Worm (Caenorhabditis elegans) whole organism, L1 larva: Measurements from ENCODE around the gene mdf-1.

Source experiments
- C16A3.4 ChIP-seq: fragments of 150-350 bp; optimal IDR thresholded peaks from 2 replicates; lab custom pipeline; 2014; ENCODE audit warnings: missing biosample characterization, missing genetic modification characterization
- C34B4.2 ChIP-seq: sonication (generic microtip); optimal IDR thresholded peaks from 2 replicates; lab custom pipeline; 2017; ENCODE audit warnings: mild to moderate bottlenecking, missing genetic modification characterization, missing compliant biosample characterization
- F16B12.6 ChIP-seq: fragments of 150-350 bp; optimal IDR thresholded peaks from 2 replicates; lab custom pipeline; 2014; ENCODE audit warnings: missing biosample characterization, missing genetic modification characterization
- Y116A8C.19 ChIP-seq: sonication (generic microtip); optimal IDR thresholded peaks from 2 replicates; lab custom pipeline; 2016; ENCODE audit warnings: missing compliant biosample characterization, missing genetic modification characterization, borderline replicate concordance
- ama-1 ChIP-seq: fragments of 150-350 bp; optimal IDR thresholded peaks from 2 replicates; lab custom pipeline; 2014
- blmp-1 ChIP-seq: fragments of 150-350 bp; optimal IDR thresholded peaks from 2 replicates; lab custom pipeline; 2014; ENCODE audit warnings: missing biosample characterization, missing genetic modification characterization
- ceh-8 ChIP-seq: fragments of 200-800 bp; sonication (Bioruptor generic); optimal IDR thresholded peaks from 2 replicates; lab custom pipeline; 2018; ENCODE audit warnings: mild to moderate bottlenecking, missing genetic modification characterization, moderate library complexity, missing compliant biosample characterization
- ceh-82 ChIP-seq, 3 experiments: fragments of 150-350 bp in 1 of 3; sonication (generic microtip) in 2 of 3; optimal IDR thresholded peaks; 2 replicates each; lab custom pipeline; 2014 to 2017; ENCODE audit warnings: missing biosample characterization in 3 of 3, missing genetic modification characterization in 3 of 3
- ceh-90 ChIP-seq: sonication (generic microtip); optimal IDR thresholded peaks from 2 replicates; lab custom pipeline; 2016; ENCODE audit warnings: missing genetic modification characterization, missing compliant biosample characterization
- ces-1 ChIP-seq: fragments of 150-350 bp; optimal IDR thresholded peaks from 2 replicates; lab custom pipeline; 2014; ENCODE audit warnings: missing biosample characterization, missing genetic modification reagents, missing genetic modification characterization
- egl-13 ChIP-seq: sonication (generic microtip); optimal IDR thresholded peaks from 2 replicates; lab custom pipeline; 2016; ENCODE audit warnings: missing genotype, missing genetic modification reagents, missing genetic modification characterization, missing compliant biosample characterization
- egl-27 ChIP-seq, 2 experiments: fragments of 150-350 bp in 1 of 2; sonication (generic microtip); optimal IDR thresholded peaks; 3 replicates each; lab custom pipeline; 2017 to 2018; ENCODE audit warnings: missing biosample characterization in 2 of 2, missing genetic modification characterization in 2 of 2, missing genetic modification reagents in 2 of 2
- elt-2 ChIP-seq: sonication (generic microtip); optimal IDR thresholded peaks from 2 replicates; lab custom pipeline; 2016; ENCODE audit warnings: missing genetic modification characterization, mild to moderate bottlenecking, inconsistent platforms, missing compliant biosample characterization, missing genetic modification reagents
- elt-3 ChIP-seq, 6 experiments: fragments of 150-350 bp in 1 of 6; sonication (generic microtip); optimal IDR thresholded peaks; 2 replicates each; lab custom pipeline; 2017 to 2018; ENCODE audit warnings: missing biosample characterization in 6 of 6, missing genetic modification characterization in 6 of 6, inconsistent platforms in 1 of 6
- fkh-4 ChIP-seq: sonication (generic microtip); optimal IDR thresholded peaks from 2 replicates; lab custom pipeline; 2016; ENCODE audit warnings: missing compliant biosample characterization, missing genetic modification characterization, borderline replicate concordance
- fkh-8 ChIP-seq: sonication (generic microtip); optimal IDR thresholded peaks from 2 replicates; lab custom pipeline; 2016; ENCODE audit warnings: mild to moderate bottlenecking, missing genetic modification characterization, missing compliant biosample characterization
- fos-1 ChIP-seq: fragments of 150-350 bp; optimal IDR thresholded peaks from 2 replicates; lab custom pipeline; 2014; ENCODE audit warnings: missing biosample characterization, missing genetic modification characterization
- hlh-17 ChIP-seq: fragments of 200-800 bp; sonication (Bioruptor generic); optimal IDR thresholded peaks from 2 replicates; lab custom pipeline; 2018; ENCODE audit warnings: missing genetic modification characterization, mild to moderate bottlenecking, missing compliant biosample characterization, moderate library complexity, borderline replicate concordance
- hlh-4 ChIP-seq: sonication (generic microtip); optimal IDR thresholded peaks from 2 replicates; lab custom pipeline; 2016; ENCODE audit warnings: mild to moderate bottlenecking, missing genetic modification characterization, missing compliant biosample characterization
- irx-1 ChIP-seq: sonication (generic microtip); optimal IDR thresholded peaks from 2 replicates; lab custom pipeline; 2016; ENCODE audit warnings: missing genetic modification characterization, missing compliant biosample characterization
- isw-1 ChIP-seq: fragments of 200-800 bp; sonication (Bioruptor generic); IDR thresholded peaks from 2 replicates; pipeline ENCODE4 v1.3.6; 2022; ENCODE audit warnings: missing genetic modification characterization, missing compliant biosample characterization
- lin-15B ChIP-seq: fragments of 150-350 bp; sonication (generic microtip); optimal IDR thresholded peaks from 3 replicates; lab custom pipeline; 2014; ENCODE audit warnings: missing biosample characterization, missing genetic modification characterization
- lin-35 ChIP-seq, 2 experiments: fragments of 150-350 bp; optimal IDR thresholded peaks; 2 replicates each; lab custom pipeline; 2014; ENCODE audit warnings: missing biosample characterization in 2 of 2, missing genetic modification characterization in 2 of 2, missing genetic modification reagents in 2 of 2
- lir-3 ChIP-seq: sonication (generic microtip); optimal IDR thresholded peaks from 2 replicates; lab custom pipeline; 2016; ENCODE audit warnings: mild to moderate bottlenecking, missing genetic modification characterization, moderate library complexity, missing compliant biosample characterization; ENCODE audit not compliant: poor library complexity
- lsy-2 ChIP-seq, 2 experiments: fragments of 150-350 bp; optimal IDR thresholded peaks; 2 replicates each; lab custom pipeline; 2014; ENCODE audit warnings: missing biosample characterization in 2 of 2, missing genetic modification characterization in 2 of 2
- mab-9 ChIP-seq: fragments of 200-800 bp; sonication (Bioruptor generic); IDR thresholded peaks from 2 replicates; pipeline ENCODE4 v1.3.6; 2022; ENCODE audit warnings: missing genetic modification reagents, missing genetic modification characterization, missing compliant biosample characterization
- mdl-1 ChIP-seq, 2 experiments: fragments of 150-350 bp; optimal IDR thresholded peaks; 2 replicates each; lab custom pipeline; 2014 to 2017; ENCODE audit warnings: missing biosample characterization in 2 of 2, missing genetic modification characterization in 2 of 2, inconsistent platforms in 1 of 2
- mef-2 ChIP-seq: fragments of 150-350 bp; optimal IDR thresholded peaks from 2 replicates; lab custom pipeline; 2014; ENCODE audit warnings: missing biosample characterization, missing genetic modification characterization
- mep-1 ChIP-seq: fragments of 150-350 bp; optimal IDR thresholded peaks from 2 replicates; lab custom pipeline; 2014; ENCODE audit warnings: missing biosample characterization, missing genetic modification characterization
- nhr-12 ChIP-seq: sonication (generic microtip); optimal IDR thresholded peaks from 2 replicates; lab custom pipeline; 2017; ENCODE audit warnings: missing biosample characterization, missing genetic modification characterization
- nhr-19 ChIP-seq: fragments of 200-800 bp; sonication (Bioruptor generic); conservative IDR thresholded peaks from 2 replicates; pipeline ENCODE4 v1.3.6; 2022; ENCODE audit warnings: missing genetic modification characterization, missing compliant biosample characterization
- nhr-20 ChIP-seq: sonication (generic microtip); optimal IDR thresholded peaks from 2 replicates; lab custom pipeline; 2016; ENCODE audit warnings: mild to moderate bottlenecking, missing genetic modification characterization, missing compliant biosample characterization
- nhr-237 ChIP-seq: fragments of 150-350 bp; optimal IDR thresholded peaks from 2 replicates; lab custom pipeline; 2014; ENCODE audit warnings: missing biosample characterization, missing genetic modification characterization
- nhr-28 ChIP-seq: fragments of 150-350 bp; optimal IDR thresholded peaks from 2 replicates; lab custom pipeline; 2014; ENCODE audit warnings: missing biosample characterization, missing genetic modification characterization
- nhr-84 ChIP-seq: sonication (generic microtip); optimal IDR thresholded peaks from 2 replicates; lab custom pipeline; 2017; ENCODE audit warnings: missing biosample characterization, missing genetic modification characterization
- nhr-85 ChIP-seq: sonication (generic microtip); peaks from one replicate; lab custom pipeline; 2016; ENCODE audit warnings: missing genetic modification characterization, inconsistent platforms, missing compliant biosample characterization
- nhr-90 ChIP-seq: sonication (generic microtip); optimal IDR thresholded peaks from 2 replicates; lab custom pipeline; 2016; ENCODE audit warnings: mild to moderate bottlenecking, missing genetic modification characterization, missing compliant biosample characterization; ENCODE audit not compliant: poor library complexity
- pag-3 ChIP-seq: sonication (generic microtip); optimal IDR thresholded peaks from 2 replicates; lab custom pipeline; 2017; ENCODE audit warnings: missing genetic modification characterization, mild to moderate bottlenecking, missing compliant biosample characterization, antibody characterized with exemption, borderline replicate concordance; ENCODE audit not compliant: insufficient read depth
- pax-3 ChIP-seq: fragments of 200-800 bp; sonication (Bioruptor generic); optimal IDR thresholded peaks from 2 replicates; lab custom pipeline; 2018; ENCODE audit warnings: mild to moderate bottlenecking, missing genetic modification characterization, moderate library complexity, missing compliant biosample characterization
- skn-1 ChIP-seq: fragments of 150-350 bp; optimal IDR thresholded peaks from 2 replicates; lab custom pipeline; 2014; ENCODE audit warnings: missing biosample characterization, missing genetic modification characterization
- snu-23 ChIP-seq: sonication (generic microtip); optimal IDR thresholded peaks from 2 replicates; lab custom pipeline; 2016; ENCODE audit warnings: missing genetic modification characterization, missing compliant biosample characterization
- sptf-1 ChIP-seq: fragments of 150-350 bp; optimal IDR thresholded peaks from 2 replicates; lab custom pipeline; 2014; ENCODE audit warnings: missing biosample characterization, missing genetic modification characterization
- sup-37 ChIP-seq: fragments of 200-800 bp; sonication (Bioruptor generic); optimal IDR thresholded peaks from 2 replicates; lab custom pipeline; 2018; ENCODE audit warnings: mild to moderate bottlenecking, missing genetic modification characterization, missing compliant biosample characterization
- unc-30 ChIP-seq: sonication (generic microtip); optimal IDR thresholded peaks from 2 replicates; lab custom pipeline; 2017; ENCODE audit warnings: missing biosample characterization, missing genetic modification characterization
- unc-62 ChIP-seq: fragments of 150-350 bp; optimal IDR thresholded peaks from 2 replicates; lab custom pipeline; 2014; ENCODE audit warnings: missing biosample characterization, missing genetic modification reagents, missing genetic modification characterization
- unc-86 ChIP-seq: sonication (generic microtip); optimal IDR thresholded peaks from 2 replicates; lab custom pipeline; 2016; ENCODE audit warnings: missing genetic modification characterization, missing compliant biosample characterization
- unc-98 ChIP-seq: fragments of 200-800 bp; sonication (Bioruptor generic); IDR thresholded peaks from 2 replicates; pipeline ENCODE4 v1.3.6; 2022; ENCODE audit warnings: missing genetic modification characterization, missing compliant biosample characterization
- vab-15 ChIP-seq: sonication (generic microtip); optimal IDR thresholded peaks from 2 replicates; lab custom pipeline; 2017; ENCODE audit warnings: missing genotype, mild to moderate bottlenecking, missing genetic modification characterization, missing compliant biosample characterization
- xbp-1 ChIP-seq: sonication (generic microtip); optimal IDR thresholded peaks from 2 replicates; lab custom pipeline; 2016; ENCODE audit warnings: missing genetic modification characterization, missing compliant biosample characterization
- zag-1 ChIP-seq: fragments of 150-350 bp; optimal IDR thresholded peaks from 2 replicates; lab custom pipeline; 2014; ENCODE audit warnings: missing biosample characterization, missing genetic modification characterization
- zip-4 ChIP-seq: fragments of 200-800 bp; sonication (Bioruptor generic); optimal IDR thresholded peaks from 2 replicates; lab custom pipeline; 2018; ENCODE audit warnings: mild to moderate bottlenecking, missing genetic modification characterization, moderate library complexity, missing compliant biosample characterization
- ztf-11 ChIP-seq, 2 experiments: sonication (generic microtip); optimal IDR thresholded peaks; 2 replicates each; lab custom pipeline; 2016 to 2017; ENCODE audit warnings: missing genetic modification characterization in 2 of 2, missing biosample characterization in 1 of 2, missing compliant biosample characterization in 1 of 2
- ztf-4 ChIP-seq: fragments of 150-350 bp; optimal IDR thresholded peaks from 2 replicates; lab custom pipeline; 2014; ENCODE audit warnings: missing biosample characterization, missing genetic modification characterization

mdf-1 gene

ce11 chrV:9550313-9550712 is 6.3 kb upstream of the mdf-1 start, which contains the start of gene ehbp-1 (continued):
- TF ChIP-seq snu-23 (GFP tag; lab: Kevin White, UChicago) (peak; percentile 1), lin-15B (tag; lab: Kevin White, UChicago) (no peak), nhr-237 (tag; lab: Kevin White, UChicago) (no peak), pax-3 (tag; lab: Kevin White, UChicago) (no peak), fkh-8 (tag; lab: Kevin White, UChicago) (no peak), elt-2 (tag; lab: Kevin White, UChicago) (no peak), zip-4 (no peak), nhr-20 (tag; lab: Kevin White, UChicago) (no peak), C16A3.4 (tag; lab: Kevin White, UChicago) (no peak), sptf-1 (tag; lab: Kevin White, UChicago) (no peak), mdl-1 (tag; optimal IDR thresholded peaks at IDR 0.05; lab: Kevin White, UChicago) (no peak), irx-1 (tag; lab: Kevin White, UChicago) (no peak), C34B4.2 (tag; lab: Kevin White, UChicago) (no peak), F16B12.6 (tag; lab: Kevin White, UChicago) (no peak), pag-3 (tag; lab: Kevin White, UChicago) (no peak), lsy-2 (tag; optimal IDR thresholded peaks at IDR 0.05; lab: Kevin White, UChicago) (no peak), nhr-90 (tag; lab: Kevin White, UChicago) (no peak), vab-15 (tag; lab: Kevin White, UChicago) (no peak), unc-62 (GFP tag; lab: Kevin White, UChicago) (no peak), egl-13 (tag; lab: Kevin White, UChicago) (peak; percentile 18), nhr-84 (no peak), xbp-1 (no peak), unc-98 (GFP tag; lab: Robert Waterston, UW) (no peak), nhr-19 (no peak), isw-1 (GFP tag; lab: Robert Waterston, UW) (no peak), hlh-17 (GFP tag; lab: Kevin White, UChicago) (no peak), nhr-85 (tag; lab: Kevin White, UChicago) (no peak), ztf-11 (tag; optimal IDR thresholded peaks at IDR 0.05; lab: Kevin White, UChicago) (no peak), ceh-8 (GFP tag; lab: Kevin White, UChicago) (no peak), zag-1 (tag; lab: Kevin White, UChicago) (no peak), blmp-1 (tag; lab: Kevin White, UChicago) (peak; percentile 67), nhr-12 (tag; lab: Kevin White, UChicago) (no peak), mab-9 (GFP tag; lab: Robert Waterston, UW) (no peak), ces-1 (GFP tag; lab: Kevin White, UChicago) (no peak), sup-37 (no peak), ceh-90 (tag; lab: Kevin White, UChicago) (no peak), fkh-4 (tag; lab: Kevin White, UChicago) (no peak), fos-1 (tag; lab: Kevin White, UChicago) (no peak)

ce11 chrV:9549459-9549858 is 5.4 kb upstream of the mdf-1 start, which contains the start of gene nstp-10:
nstp-10 (minus strand) TSS chrV:9549836.
- TF ChIP-seq nhr-28 (tag; lab: Kevin White, UChicago) (no peak), ztf-4 (no peak), unc-30 (tag; lab: Kevin White, UChicago) (no peak), zip-4 (no peak), elt-3 (tag; optimal IDR thresholded peaks at IDR 0.05; lab: Kevin White, UChicago) (no peak), egl-27 (tag; optimal IDR thresholded peaks at IDR 0.05; lab: Kevin White, UChicago) (no peak), unc-86 (tag; lab: Kevin White, UChicago) (peak; percentile 35), lir-3 (tag; lab: Kevin White, UChicago) (no peak), lin-35 (GFP tag; optimal IDR thresholded peaks at IDR 0.05; lab: Kevin White, UChicago) (peak; percentile 57 to 69), Y116A8C.19 (tag; lab: Kevin White, UChicago) (no peak), hlh-17 (GFP tag; lab: Kevin White, UChicago) (no peak), fos-1 (tag; lab: Kevin White, UChicago) (peak; percentile 12), mef-2 (no peak), ceh-82 (tag; optimal IDR thresholded peaks at IDR 0.05; lab: Kevin White, UChicago) (peak in 1 of 3 experiments; percentile 31), irx-1 (tag; lab: Kevin White, UChicago) (peak; percentile 12), hlh-4 (tag; lab: Kevin White, UChicago) (no peak), ama-1 (lab: Kevin White, UChicago) (no peak), fkh-8 (tag; lab: Kevin White, UChicago) (peak; percentile 11), skn-1 (tag; lab: Kevin White, UChicago) (peak; percentile 21), ces-1 (GFP tag; lab: Kevin White, UChicago) (no peak), mep-1 (tag; lab: Kevin White, UChicago) (peak; percentile 12)
